Fruit fly (Drosophila melanogaster): Measurements from ENCODE around the gene Arfrp1.
A peak's percentile ranks its signal among the peaks of the same experiment; 100 is the strongest.

Gene Arfrp1

DNA sequence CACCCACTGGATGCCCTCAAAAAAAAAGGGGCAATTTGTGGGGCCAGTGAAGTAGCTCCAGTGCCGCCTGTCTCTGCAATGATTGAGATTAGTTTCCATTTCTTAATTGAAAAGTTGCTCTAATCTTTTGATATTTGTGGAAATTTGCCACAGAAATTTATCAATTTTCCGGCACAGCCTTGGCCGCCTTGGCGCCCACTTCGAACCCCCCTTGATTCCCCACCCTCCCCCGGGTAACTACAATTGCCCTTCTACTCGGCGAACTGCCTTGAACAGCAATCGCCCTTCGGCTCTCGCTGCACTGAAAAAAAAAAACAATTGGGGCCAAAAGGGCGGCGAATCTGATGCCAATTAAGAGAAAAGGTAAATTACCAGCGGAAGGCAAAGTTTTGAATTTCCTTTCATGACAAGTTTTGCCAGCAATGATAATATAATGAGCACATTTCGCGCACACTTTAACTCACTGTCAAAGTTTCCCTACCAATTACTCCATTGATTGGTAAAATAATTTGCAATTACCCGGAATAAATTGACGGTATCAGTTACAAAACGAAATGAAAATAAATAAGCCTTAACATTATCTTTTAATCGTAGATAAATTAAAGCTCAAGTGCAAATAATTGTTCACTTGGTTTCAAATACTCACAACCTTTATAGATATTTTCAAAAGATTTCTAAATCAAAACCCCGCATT, 12.9 kb downstream of the Arfrp1 start (continued):
- TF ChIP-seq CG4360 (GFP tag; IDR thresholded peaks at IDR 0.05): no peak
- TF ChIP-seq Doc2 (GFP tag; IDR thresholded peaks at IDR 0.05): no peak
- TF ChIP-seq CG31224 (GFP tag; IDR thresholded peaks at IDR 0.05): no peak
- no peak for TF ChIP-seq seq (GFP tag; IDR thresholded peaks at IDR 0.05)
- no peak for TF ChIP-seq da (GFP tag; optimal IDR thresholded peaks at IDR 0.05)
- no peak for TF ChIP-seq CG13775 (GFP tag; optimal IDR thresholded peaks at IDR 0.05)
- TF ChIP-seq Nf-YC (tag; optimal IDR thresholded peaks at IDR 0.05): no peak
- no peak for TF ChIP-seq gce (GFP tag; IDR thresholded peaks at IDR 0.05)
- no peak for TF ChIP-seq yki (optimal IDR thresholded peaks at IDR 0.05)
- TF ChIP-seq fd102C (GFP tag; optimal IDR thresholded peaks at IDR 0.05): no peak
- no peak for TF ChIP-seq C15 (GFP tag; IDR thresholded peaks at IDR 0.05)
- TF ChIP-seq CG10267 (tag; optimal IDR thresholded peaks at IDR 0.05): peak; percentile 8
- TF ChIP-seq al (GFP tag; IDR thresholded peaks at IDR 0.05): no peak
- no peak for TF ChIP-seq otp (GFP tag; IDR thresholded peaks at IDR 0.05)
- no peak for TF ChIP-seq CG43689 (GFP tag; IDR thresholded peaks at IDR 0.05)
- TF ChIP-seq Med (GFP tag): peak; percentile 63
- no peak for TF ChIP-seq sqz (GFP tag; optimal IDR thresholded peaks at IDR 0.05)
- TF ChIP-seq CG7556 (GFP tag; optimal IDR thresholded peaks at IDR 0.05): peak; percentile 65
- no peak for TF ChIP-seq zfh1 (GFP tag; IDR thresholded peaks at IDR 0.05)
- no peak for TF ChIP-seq Ets97D (GFP tag; optimal IDR thresholded peaks at IDR 0.05)
- peak; percentile 24 for TF ChIP-seq CG2712 (tag; optimal IDR thresholded peaks at IDR 0.05)
- no peak for TF ChIP-seq eve (GFP tag; optimal IDR thresholded peaks at IDR 0.05)
- TF ChIP-seq gcm2 (GFP tag; optimal IDR thresholded peaks at IDR 0.05): no peak
- TF ChIP-seq CG10654 (GFP tag; optimal IDR thresholded peaks at IDR 0.05): no peak
- no peak for TF ChIP-seq Poxn (GFP tag; IDR thresholded peaks at IDR 0.05)
- TF ChIP-seq Tbp (GFP tag; optimal IDR thresholded peaks at IDR 0.05): no peak
- no peak for TF ChIP-seq CG12071 (GFP tag; optimal IDR thresholded peaks at IDR 0.05)
- TF ChIP-seq schlank (tag; optimal IDR thresholded peaks at IDR 0.05): no peak
- peak; percentile 7 for TF ChIP-seq Hsf (GFP tag; optimal IDR thresholded peaks at IDR 0.05)
- no peak for TF ChIP-seq stwl (tag; optimal IDR thresholded peaks at IDR 0.05)
- TF ChIP-seq HmgD (GFP tag; optimal IDR thresholded peaks at IDR 0.05): no peak
- TF ChIP-seq CG42726 (GFP tag; IDR thresholded peaks at IDR 0.05; ENCODE audit: partially characterized antibody): no peak
- TF ChIP-seq Vsx1 (GFP tag; optimal IDR thresholded peaks at IDR 0.05): no peak
- TF ChIP-seq Fer2 (tag; optimal IDR thresholded peaks at IDR 0.05): no peak
- TF ChIP-seq CG7357 (GFP tag; IDR thresholded peaks at IDR 0.05): no peak
- no peak for TF ChIP-seq HLH54F (GFP tag; optimal IDR thresholded peaks at IDR 0.05)
- TF ChIP-seq ham (GFP tag; IDR thresholded peaks at IDR 0.05): no peak
- TF ChIP-seq ind (GFP tag; optimal IDR thresholded peaks at IDR 0.05): peak; percentile 31
- no peak for TF ChIP-seq CG14860 (GFP tag; IDR thresholded peaks at IDR 0.05; ENCODE audit: partially characterized antibody)
- TF ChIP-seq CG31388 (GFP tag; optimal IDR thresholded peaks at IDR 0.05): no peak
- no peak for TF ChIP-seq Opbp (GFP tag; IDR thresholded peaks at IDR 0.05; ENCODE audit: partially characterized antibody)
- peak; percentile 6 for TF ChIP-seq tio (GFP tag; optimal IDR thresholded peaks at IDR 0.05)
- TF ChIP-seq salm (tag; optimal IDR thresholded peaks at IDR 0.05): no peak
- no peak for TF ChIP-seq sna (GFP tag; IDR thresholded peaks at IDR 0.05; ENCODE audit: partially characterized antibody)
- no peak for TF ChIP-seq CG7271 (tag; optimal IDR thresholded peaks at IDR 0.05)
- TF ChIP-seq CG8281 (tag; optimal IDR thresholded peaks at IDR 0.05): no peak
- TF ChIP-seq hkb (optimal IDR thresholded peaks at IDR 0.05): no peak
- no peak for TF ChIP-seq hkb (GFP tag; IDR thresholded peaks at IDR 0.05)
- no peak for TF ChIP-seq Hr39 (optimal IDR thresholded peaks at IDR 0.05)
- peak; percentile 36 for TF ChIP-seq BtbVII (GFP tag; optimal IDR thresholded peaks at IDR 0.05)
- TF ChIP-seq sr (GFP tag; IDR thresholded peaks at IDR 0.05): peak; percentile 58; the same call in 2 of the 3 replicates
- TF ChIP-seq nau (GFP tag; optimal IDR thresholded peaks at IDR 0.05): no peak

Measured in whole organism, embryonic.